Worm (Caenorhabditis elegans): ENCODE measurements around the gene F55F10.1.

F55F10.1 gene

DNA sequence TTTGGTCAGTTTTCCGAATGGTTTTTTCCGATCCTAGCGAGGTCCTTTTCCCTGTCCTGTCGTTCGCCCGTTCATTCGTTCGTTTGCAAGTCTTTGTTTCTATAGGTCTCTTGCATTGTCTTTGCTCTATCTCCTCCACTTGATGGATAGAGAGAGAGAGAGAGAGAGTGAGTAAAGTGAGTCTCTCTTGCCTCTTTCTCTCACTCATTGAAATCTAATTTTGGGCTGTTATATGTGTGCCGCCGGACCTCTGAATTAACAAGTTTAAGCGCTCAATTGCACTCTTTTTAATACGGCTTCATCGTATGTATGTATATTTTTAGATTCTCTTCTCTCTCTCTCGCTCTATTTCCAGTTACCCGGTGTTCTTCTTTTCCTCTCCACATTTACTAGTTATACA is 43.2 kb downstream of the F55F10.1 start:
- TF ChIP-seq klf-2 (GFP tag; conservative IDR thresholded peaks at IDR 0.05) (no peak), ref-1 (GFP tag; conservative IDR thresholded peaks at IDR 0.05) (no peak), flt-1 (GFP tag; IDR thresholded peaks at IDR 0.05) (no peak), ztf-23 (GFP tag; IDR thresholded peaks at IDR 0.05) (no peak), tab-1 (GFP tag; IDR thresholded peaks at IDR 0.05) (no peak), ztf-29 (GFP tag; IDR thresholded peaks at IDR 0.05) (no peak), T22C8.4 (GFP tag; IDR thresholded peaks at IDR 0.05) (no peak), cog-1 (tag; optimal IDR thresholded peaks at IDR 0.05) (no peak), med-1 (GFP tag; optimal IDR thresholded peaks at IDR 0.05; ENCODE audit: insufficient read depth) (no peak)

DNA sequence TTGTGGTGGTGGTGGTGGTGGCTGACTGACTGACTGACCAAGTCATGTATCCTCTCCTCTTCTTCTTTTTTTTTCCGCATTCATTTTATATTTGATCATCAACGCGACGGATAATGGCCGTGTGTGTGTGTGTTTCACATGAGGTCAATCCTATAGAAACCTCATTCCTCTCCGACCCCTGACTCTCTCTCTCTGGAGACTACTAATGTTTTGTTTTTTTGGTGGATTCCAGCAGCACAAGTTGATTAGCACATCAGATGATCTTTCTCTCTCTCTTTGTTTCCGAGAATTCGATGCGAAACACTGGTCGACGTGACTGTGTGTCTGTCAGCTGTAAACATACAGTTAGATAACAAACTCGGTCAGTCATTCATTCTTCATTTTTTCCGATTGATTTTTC is 44.5 kb downstream of the F55F10.1 start, which contains the start of gene Y24D9A.7:
Y24D9A.7 (minus strand) TSS at position 46 of the 400 bp plus-strand sequence.
- TF ChIP-seq med-1 (GFP tag; optimal IDR thresholded peaks at IDR 0.05; ENCODE audit: insufficient read depth) (no peak), ztf-29 (GFP tag; IDR thresholded peaks at IDR 0.05) (no peak), cog-1 (tag; optimal IDR thresholded peaks at IDR 0.05) (no peak), ref-1 (GFP tag; conservative IDR thresholded peaks at IDR 0.05) (no peak), ztf-23 (GFP tag; IDR thresholded peaks at IDR 0.05) (no peak), klf-2 (GFP tag; conservative IDR thresholded peaks at IDR 0.05) (no peak)

DNA sequence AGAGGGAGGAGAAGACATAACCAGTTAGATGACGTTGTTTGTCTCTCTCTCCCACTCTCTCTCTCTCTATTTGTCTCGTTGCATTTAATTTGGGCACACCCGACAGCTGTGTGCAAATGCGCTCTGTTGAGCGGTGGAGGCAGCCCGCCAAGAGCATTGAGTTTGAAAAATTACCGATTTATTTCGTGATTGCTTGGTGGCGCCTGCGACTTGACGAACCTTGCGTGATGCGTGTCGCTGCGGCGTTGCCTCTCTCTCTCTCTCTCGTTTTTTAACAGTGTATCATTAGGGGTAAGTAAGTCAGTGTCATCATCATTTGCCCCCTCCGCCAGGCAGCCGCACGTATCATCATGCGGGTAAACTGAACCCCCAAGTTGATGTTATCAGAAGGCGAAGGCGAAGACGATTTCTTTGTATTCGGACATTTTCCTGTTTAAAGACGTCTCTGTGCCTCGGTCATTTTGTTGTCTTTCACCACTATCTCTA is 45.5 kb downstream of the F55F10.1 start:
- peak; percentile 42; the same call in 1 of the 2 replicates for TF ChIP-seq flt-1 (GFP tag; IDR thresholded peaks at IDR 0.05)
- TF ChIP-seq ztf-29 (GFP tag; IDR thresholded peaks at IDR 0.05), result no peak

DNA sequence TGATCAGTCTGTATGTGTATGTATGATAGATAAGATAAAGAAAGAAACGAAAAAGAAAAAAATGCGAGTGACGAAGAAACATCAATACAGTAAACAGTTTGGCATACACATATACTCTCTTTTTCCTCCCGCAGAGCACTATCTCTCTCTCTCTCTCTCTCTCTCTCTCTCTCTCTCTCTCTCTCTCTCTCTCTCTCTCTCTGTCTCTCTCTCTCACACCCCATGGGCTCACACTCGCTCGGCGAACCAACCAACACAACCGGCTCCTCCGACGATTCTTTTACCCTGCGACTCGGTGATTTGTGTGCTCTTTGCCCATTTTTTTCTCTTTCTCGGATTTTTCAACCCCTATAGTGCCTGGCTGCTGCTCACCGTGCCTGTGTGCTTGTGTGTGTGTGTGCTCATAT is 46.4 kb downstream of the F55F10.1 start:
- TF ChIP-seq ztf-23 (GFP tag; IDR thresholded peaks at IDR 0.05) (peak; percentile 42; the same call in 1 of the 2 replicates), T22C8.4 (GFP tag; IDR thresholded peaks at IDR 0.05) (no peak), ztf-29 (GFP tag; IDR thresholded peaks at IDR 0.05) (no peak), ref-1 (GFP tag; conservative IDR thresholded peaks at IDR 0.05) (no peak)

- no peak for TF ChIP-seq tab-1 (GFP tag; IDR thresholded peaks at IDR 0.05)
- no peak for TF ChIP-seq ztf-29 (GFP tag; IDR thresholded peaks at IDR 0.05)
- TF ChIP-seq flt-1 (GFP tag; IDR thresholded peaks at IDR 0.05), result no peak
- no peak for TF ChIP-seq T22C8.4 (GFP tag; IDR thresholded peaks at IDR 0.05)
- TF ChIP-seq med-1 (GFP tag; optimal IDR thresholded peaks at IDR 0.05; ENCODE audit: insufficient read depth), result no peak
- TF ChIP-seq klf-2 (GFP tag; conservative IDR thresholded peaks at IDR 0.05), result no peak
- TF ChIP-seq ref-1 (GFP tag; conservative IDR thresholded peaks at IDR 0.05), result no peak
- TF ChIP-seq cog-1 (tag; optimal IDR thresholded peaks at IDR 0.05), result no peak
- no peak for TF ChIP-seq ztf-23 (GFP tag; IDR thresholded peaks at IDR 0.05)
Observed at ce11 chrIV:4408714-4409113, 48.1 kb downstream of the F55F10.1 start.

DNA sequence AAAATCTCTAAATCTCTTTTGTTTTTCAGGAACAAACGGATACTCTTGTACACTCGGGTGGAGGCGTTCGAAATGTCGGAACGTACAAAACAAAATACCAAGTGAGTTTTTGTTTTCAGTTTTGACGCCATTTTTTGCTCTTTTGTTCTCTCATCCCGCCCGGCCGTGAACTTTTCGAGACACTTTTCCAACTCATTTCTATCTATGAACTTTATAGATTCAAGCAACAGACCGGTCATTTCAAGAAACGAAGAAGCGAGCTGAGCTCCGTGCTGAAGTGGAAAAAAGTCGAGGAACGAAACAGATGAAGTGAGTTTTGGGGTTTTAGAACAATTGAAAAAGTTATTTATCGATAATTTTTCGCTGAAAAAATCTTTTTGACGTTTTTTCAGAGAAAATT is 49.9 kb downstream of the F55F10.1 start:
- no peak for TF ChIP-seq ref-1 (GFP tag; conservative IDR thresholded peaks at IDR 0.05)
- no peak for TF ChIP-seq T22C8.4 (GFP tag; IDR thresholded peaks at IDR 0.05)
- TF ChIP-seq klf-2 (GFP tag; conservative IDR thresholded peaks at IDR 0.05), result no peak
- no peak for TF ChIP-seq cog-1 (tag; optimal IDR thresholded peaks at IDR 0.05)
- no peak for TF ChIP-seq flt-1 (GFP tag; IDR thresholded peaks at IDR 0.05)
- no peak for TF ChIP-seq ztf-23 (GFP tag; IDR thresholded peaks at IDR 0.05)
- no peak for TF ChIP-seq tab-1 (GFP tag; IDR thresholded peaks at IDR 0.05)
- no peak for TF ChIP-seq ztf-29 (GFP tag; IDR thresholded peaks at IDR 0.05)
- TF ChIP-seq med-1 (GFP tag; optimal IDR thresholded peaks at IDR 0.05; ENCODE audit: insufficient read depth), result no peak

- no peak for TF ChIP-seq ztf-29 (GFP tag; IDR thresholded peaks at IDR 0.05)
- no peak for TF ChIP-seq klf-2 (GFP tag; conservative IDR thresholded peaks at IDR 0.05)
- TF ChIP-seq med-1 (GFP tag; optimal IDR thresholded peaks at IDR 0.05; ENCODE audit: insufficient read depth), result no peak
- no peak for TF ChIP-seq flt-1 (GFP tag; IDR thresholded peaks at IDR 0.05)
- no peak for TF ChIP-seq T22C8.4 (GFP tag; IDR thresholded peaks at IDR 0.05)
- no peak for TF ChIP-seq tab-1 (GFP tag; IDR thresholded peaks at IDR 0.05)
- no peak for TF ChIP-seq cog-1 (tag; optimal IDR thresholded peaks at IDR 0.05)
- no peak for TF ChIP-seq ref-1 (GFP tag; conservative IDR thresholded peaks at IDR 0.05)
- TF ChIP-seq ztf-23 (GFP tag; IDR thresholded peaks at IDR 0.05), result no peak
Observed at ce11 chrIV:4411311-4411947, 50.8 kb downstream of the F55F10.1 start.

- TF ChIP-seq ztf-23 (GFP tag; IDR thresholded peaks at IDR 0.05) (no peak), ztf-29 (GFP tag; IDR thresholded peaks at IDR 0.05) (no peak), med-1 (GFP tag; optimal IDR thresholded peaks at IDR 0.05; ENCODE audit: insufficient read depth) (no peak), ref-1 (GFP tag; conservative IDR thresholded peaks at IDR 0.05) (no peak), klf-2 (GFP tag; conservative IDR thresholded peaks at IDR 0.05) (no peak), flt-1 (GFP tag; IDR thresholded peaks at IDR 0.05) (no peak), T22C8.4 (GFP tag; IDR thresholded peaks at IDR 0.05) (no peak)
Observed at ce11 chrIV:4411948-4412335, 51.3 kb downstream of the F55F10.1 start.

DNA sequence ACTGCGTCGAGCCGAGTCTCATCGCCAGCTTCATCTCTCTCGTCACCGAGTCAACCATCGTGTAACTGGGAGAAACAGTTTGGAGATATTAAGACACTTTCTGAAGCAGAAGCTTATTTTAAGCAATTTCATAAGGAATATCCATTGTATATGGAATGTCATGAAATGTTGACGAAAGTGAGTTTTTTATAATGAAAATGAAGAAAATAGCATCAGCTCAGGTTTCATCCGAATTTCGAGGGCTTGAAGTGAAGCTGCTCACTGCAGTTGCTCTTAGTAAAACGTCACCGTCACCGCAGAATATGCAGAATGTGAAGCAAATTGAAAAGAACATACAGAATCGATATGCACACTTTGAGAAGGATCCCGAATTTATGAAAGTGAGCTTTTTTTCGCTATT is 52.5 kb downstream of the F55F10.1 start:
- TF ChIP-seq T22C8.4 (GFP tag; IDR thresholded peaks at IDR 0.05) (no peak), tab-1 (GFP tag; IDR thresholded peaks at IDR 0.05) (no peak), ztf-29 (GFP tag; IDR thresholded peaks at IDR 0.05) (no peak), ztf-23 (GFP tag; IDR thresholded peaks at IDR 0.05) (no peak), med-1 (GFP tag; optimal IDR thresholded peaks at IDR 0.05; ENCODE audit: insufficient read depth) (no peak), cog-1 (tag; optimal IDR thresholded peaks at IDR 0.05) (no peak), klf-2 (GFP tag; conservative IDR thresholded peaks at IDR 0.05) (no peak), ref-1 (GFP tag; conservative IDR thresholded peaks at IDR 0.05) (no peak), flt-1 (GFP tag; IDR thresholded peaks at IDR 0.05) (no peak)

ce11 chrIV:4422029-4422428 is 61.4 kb downstream of the F55F10.1 start, which contains the start of gene clec-175:
TSS of gene clec-175 (plus strand) at chrIV:4422329.
- TF ChIP-seq ref-1 (GFP tag; conservative IDR thresholded peaks at IDR 0.05) (no peak), med-1 (GFP tag; optimal IDR thresholded peaks at IDR 0.05; ENCODE audit: insufficient read depth) (no peak), cog-1 (tag; optimal IDR thresholded peaks at IDR 0.05) (no peak), klf-2 (GFP tag; conservative IDR thresholded peaks at IDR 0.05) (no peak)
